Worm (Caenorhabditis elegans) whole organism, young adult: ENCODE measurements around the gene ida-1.

ENCODE experiments used
- B0019.2 ChIP-seq: fragments of 200-800 bp; sonication (Bioruptor generic); conservative IDR thresholded peaks from 2 replicates; pipeline ENCODE4 v1.3.6; 2022; ENCODE audit warnings: missing genetic modification reagents, missing genetic modification characterization, missing compliant biosample characterization
- B0035.1 ChIP-seq: sonication (generic microtip); optimal IDR thresholded peaks from 2 replicates; lab custom pipeline; 2016; ENCODE audit warnings: missing genetic modification characterization, mild to moderate bottlenecking, missing compliant biosample characterization, missing genotype, missing genetic modification reagents
- F10E7.11 ChIP-seq: sonication (generic microtip); optimal IDR thresholded peaks from 2 replicates; lab custom pipeline; 2017; ENCODE audit warnings: mild to moderate bottlenecking, missing genetic modification characterization, moderate library complexity, missing compliant biosample characterization
- F37B4.10 ChIP-seq: fragments of 200-800 bp; sonication (Bioruptor generic); IDR thresholded peaks from 2 replicates; pipeline ENCODE4 v1.3.6; 2022; ENCODE audit warnings: missing genetic modification characterization, missing compliant biosample characterization
- K11D2.4 ChIP-seq: fragments of 200-800 bp; sonication (Bioruptor generic); IDR thresholded peaks from 2 replicates; pipeline ENCODE4 v1.3.6; 2022; ENCODE audit warnings: missing genetic modification reagents, missing genetic modification characterization, missing compliant biosample characterization
- T26A5.8 ChIP-seq: sonication (generic microtip); optimal IDR thresholded peaks from 2 replicates; lab custom pipeline; 2016; ENCODE audit warnings: missing genetic modification characterization, missing compliant biosample characterization
- Y79H2A.3 ChIP-seq: fragments of 200-800 bp; sonication (Bioruptor generic); conservative IDR thresholded peaks from 2 replicates; pipeline ENCODE4 v1.3.6; 2022; ENCODE audit warnings: missing genetic modification reagents, missing genetic modification characterization, missing compliant biosample characterization
- Y95B8A.8 ChIP-seq: fragments of 200-800 bp; sonication (Bioruptor generic); IDR thresholded peaks from 2 replicates; pipeline ENCODE4 v1.3.6; 2022; ENCODE audit warnings: missing genetic modification reagents, missing genetic modification characterization, missing compliant biosample characterization
- atf-7 ChIP-seq: sonication (generic microtip); optimal IDR thresholded peaks from 2 replicates; lab custom pipeline; 2017; ENCODE audit warnings: mild to moderate bottlenecking, missing genetic modification characterization, missing compliant biosample characterization
- attf-5 ChIP-seq: fragments of 200-800 bp; sonication (Bioruptor generic); optimal IDR thresholded peaks from 2 replicates; lab custom pipeline; 2018; ENCODE audit warnings: mild to moderate bottlenecking, missing genetic modification characterization, missing compliant biosample characterization
- bed-1 ChIP-seq: fragments of 200-800 bp; sonication (Bioruptor generic); IDR thresholded peaks from 2 replicates; pipeline ENCODE4 v1.3.6; 2022; ENCODE audit warnings: missing genetic modification reagents, missing genetic modification characterization, missing compliant biosample characterization
- ceh-100 ChIP-seq: fragments of 200-800 bp; sonication (Bioruptor generic); IDR thresholded peaks from 2 replicates; pipeline ENCODE4 v1.3.6; 2022; ENCODE audit warnings: missing genetic modification reagents, missing genetic modification characterization, missing compliant biosample characterization
- ceh-27 ChIP-seq: fragments of 200-800 bp; sonication (Bioruptor generic); optimal IDR thresholded peaks from 2 replicates; lab custom pipeline; 2018; ENCODE audit warnings: mild to moderate bottlenecking, missing genetic modification characterization, moderate library complexity, missing compliant biosample characterization
- ceh-91 ChIP-seq: fragments of 200-800 bp; sonication (Bioruptor generic); IDR thresholded peaks from 2 replicates; pipeline ENCODE4 v1.3.6; 2022; ENCODE audit warnings: missing genetic modification reagents, missing genetic modification characterization, missing compliant biosample characterization
- dox-1 ChIP-seq: fragments of 200-800 bp; sonication (Bioruptor generic); IDR thresholded peaks from 2 replicates; pipeline ENCODE4 v1.3.6; 2022; ENCODE audit warnings: missing genetic modification reagents, missing genetic modification characterization, missing compliant biosample characterization
- dpff-1 ChIP-seq: sonication (generic microtip); optimal IDR thresholded peaks from 2 replicates; lab custom pipeline; 2017; ENCODE audit warnings: mild to moderate bottlenecking, missing genetic modification characterization, missing compliant biosample characterization
- dpl-1 ChIP-seq: fragments of 150-350 bp; optimal IDR thresholded peaks from 2 replicates; lab custom pipeline; 2014; ENCODE audit warnings: missing biosample characterization, missing genetic modification reagents, missing genetic modification characterization
- ekl-4 ChIP-seq: fragments of 200-800 bp; sonication (Bioruptor generic); IDR thresholded peaks from 2 replicates; pipeline ENCODE4 v1.3.6; 2022; ENCODE audit warnings: missing genetic modification reagents, missing genetic modification characterization, missing compliant biosample characterization
- fkh-3 ChIP-seq: sonication (generic microtip); optimal IDR thresholded peaks from 2 replicates; lab custom pipeline; 2016; ENCODE audit warnings: mild to moderate bottlenecking, missing genetic modification characterization, missing compliant biosample characterization
- hlh-12 ChIP-seq: sonication (generic microtip); optimal IDR thresholded peaks from 2 replicates; lab custom pipeline; 2016; ENCODE audit warnings: missing genetic modification characterization, missing compliant biosample characterization
- hlh-26 ChIP-seq: fragments of 200-800 bp; sonication (Bioruptor generic); conservative IDR thresholded peaks from 2 replicates; pipeline ENCODE4 v1.3.6; 2022; ENCODE audit warnings: missing genetic modification reagents, missing genetic modification characterization, missing compliant biosample characterization
- hmg-1.2 ChIP-seq: fragments of 200-800 bp; sonication (Bioruptor generic); IDR thresholded peaks from 2 replicates; pipeline ENCODE4 v1.3.6; 2022; ENCODE audit warnings: missing genetic modification reagents, missing genetic modification characterization, missing compliant biosample characterization
- hmg-20 ChIP-seq: fragments of 200-800 bp; sonication (Bioruptor generic); IDR thresholded peaks from 2 replicates; pipeline ENCODE4 v1.3.6; 2022; ENCODE audit warnings: missing genetic modification reagents, missing genetic modification characterization, missing compliant biosample characterization
- hrde-1 ChIP-seq: sonication (generic microtip); optimal IDR thresholded peaks from 2 replicates; lab custom pipeline; 2016; ENCODE audit warnings: missing genetic modification characterization, mild to moderate bottlenecking, missing compliant biosample characterization, moderate library complexity, missing genotype, missing genetic modification reagents, borderline replicate concordance
- hsf-1 ChIP-seq: fragments of 200-800 bp; sonication (Bioruptor generic); IDR thresholded peaks from 2 replicates; pipeline ENCODE4 v1.3.6; 2022; ENCODE audit warnings: missing genetic modification reagents, missing genetic modification characterization, missing compliant biosample characterization
- lin-35 ChIP-seq, 3 experiments: fragments of 150-350 bp in 2 of 3; sonication (generic microtip) in 1 of 3; optimal IDR thresholded peaks; 2 replicates each; lab custom pipeline; 2014 to 2018; ENCODE audit warnings: missing biosample characterization in 3 of 3, missing genetic modification characterization in 3 of 3, missing genetic modification reagents in 3 of 3
- lin-54 ChIP-seq: fragments of 200-800 bp; sonication (Bioruptor generic); optimal IDR thresholded peaks from 2 replicates; lab custom pipeline; 2018; ENCODE audit warnings: mild to moderate bottlenecking, missing genetic modification characterization, missing compliant biosample characterization
- lir-1 ChIP-seq: fragments of 200-800 bp; sonication (Bioruptor generic); conservative IDR thresholded peaks from 2 replicates; pipeline ENCODE4 v1.3.6; 2022; ENCODE audit warnings: missing genetic modification reagents, missing genetic modification characterization, missing compliant biosample characterization
- madf-3 ChIP-seq: fragments of 200-800 bp; sonication (Bioruptor generic); IDR thresholded peaks from 2 replicates; pipeline ENCODE4 v1.3.6; 2022; ENCODE audit warnings: missing genetic modification reagents, missing genetic modification characterization, missing compliant biosample characterization
- mcd-1 ChIP-seq: fragments of 200-800 bp; sonication (Bioruptor generic); IDR thresholded peaks from 2 replicates; pipeline ENCODE4 v1.3.6; 2022; ENCODE audit warnings: missing genetic modification reagents, missing genetic modification characterization, missing compliant biosample characterization
- mxl-1 ChIP-seq: sonication (generic microtip); optimal IDR thresholded peaks from 2 replicates; lab custom pipeline; 2016; ENCODE audit warnings: missing genetic modification characterization, missing compliant biosample characterization
- nhr-120 ChIP-seq: fragments of 200-800 bp; sonication (Bioruptor generic); IDR thresholded peaks from 2 replicates; pipeline ENCODE4 v1.3.6; 2022; ENCODE audit warnings: missing genetic modification characterization, missing compliant biosample characterization
- pbrm-1 ChIP-seq: fragments of 200-800 bp; sonication (Bioruptor generic); IDR thresholded peaks from 2 replicates; pipeline ENCODE4 v1.3.6; 2022; ENCODE audit warnings: missing genetic modification reagents, missing genetic modification characterization, missing compliant biosample characterization
- rec-8 ChIP-seq, 2 experiments: sonication (generic microtip); optimal IDR thresholded peaks; 2 replicates each; lab custom pipeline; 2016; ENCODE audit warnings: mild to moderate bottlenecking in 2 of 2, missing genetic modification characterization in 2 of 2, missing genetic modification reagents in 2 of 2, missing genotype in 2 of 2, missing biosample characterization in 1 of 2, missing compliant biosample characterization in 1 of 2, moderate library complexity in 1 of 2
- repo-1 ChIP-seq: sonication (generic microtip); optimal IDR thresholded peaks from 2 replicates; lab custom pipeline; 2017; ENCODE audit warnings: mild to moderate bottlenecking, missing genetic modification characterization, missing compliant biosample characterization
- snpc-1.1 ChIP-seq: sonication (generic microtip); optimal IDR thresholded peaks from 2 replicates; lab custom pipeline; 2017; ENCODE audit warnings: missing genetic modification characterization, mild to moderate bottlenecking, missing compliant biosample characterization, antibody characterized with exemption, moderate library complexity, missing genotype, missing genetic modification reagents; ENCODE audit not compliant: insufficient read depth
- snpc-1.3 ChIP-seq: sonication (generic microtip); optimal IDR thresholded peaks from 2 replicates; lab custom pipeline; 2017; ENCODE audit warnings: missing genetic modification characterization, mild to moderate bottlenecking, missing compliant biosample characterization, antibody characterized with exemption, moderate library complexity, missing genotype, missing genetic modification reagents; ENCODE audit not compliant: insufficient read depth
- snpc-4 ChIP-seq, 5 experiments: fragments of 150-350 bp in 1 of 5; sonication (generic microtip) in 4 of 5; optimal IDR thresholded peaks; 2 replicates each; lab custom pipeline; 2014 to 2018; ENCODE audit warnings: missing genetic modification characterization in 5 of 5, missing biosample characterization in 3 of 5, antibody characterized with exemption in 2 of 5, mild to moderate bottlenecking in 2 of 5, missing compliant biosample characterization in 2 of 5, missing genotype in 2 of 5, moderate library complexity in 2 of 5, missing genetic modification reagents in 1 of 5
- sptf-2 ChIP-seq: fragments of 200-800 bp; sonication (Bioruptor generic); optimal IDR thresholded peaks from 2 replicates; lab custom pipeline; 2018; ENCODE audit warnings: mild to moderate bottlenecking, missing genetic modification characterization, missing compliant biosample characterization
- tbx-9 ChIP-seq: sonication (generic microtip); optimal IDR thresholded peaks from 2 replicates; lab custom pipeline; 2016; ENCODE audit warnings: borderline replicate concordance, missing genetic modification characterization, inconsistent platforms, missing compliant biosample characterization
- tlf-1 ChIP-seq: fragments of 200-800 bp; sonication (Bioruptor generic); optimal IDR thresholded peaks from 2 replicates; lab custom pipeline; 2018; ENCODE audit warnings: mild to moderate bottlenecking, missing genetic modification characterization, missing compliant biosample characterization
- unc-130 ChIP-seq: sonication (generic microtip); optimal IDR thresholded peaks from 2 replicates; lab custom pipeline; 2016; ENCODE audit warnings: missing genetic modification reagents, missing genetic modification characterization, missing compliant biosample characterization
- ztf-22 ChIP-seq: fragments of 200-800 bp; sonication (Bioruptor generic); optimal IDR thresholded peaks from 2 replicates; lab custom pipeline; 2018; ENCODE audit warnings: mild to moderate bottlenecking, missing genetic modification characterization, moderate library complexity, missing compliant biosample characterization
- ztf-25 ChIP-seq: fragments of 200-800 bp; sonication (Bioruptor generic); IDR thresholded peaks from 2 replicates; pipeline ENCODE4 v1.3.6; 2022; ENCODE audit warnings: missing genetic modification reagents, missing genetic modification characterization, missing compliant biosample characterization

ida-1 gene

DNA sequence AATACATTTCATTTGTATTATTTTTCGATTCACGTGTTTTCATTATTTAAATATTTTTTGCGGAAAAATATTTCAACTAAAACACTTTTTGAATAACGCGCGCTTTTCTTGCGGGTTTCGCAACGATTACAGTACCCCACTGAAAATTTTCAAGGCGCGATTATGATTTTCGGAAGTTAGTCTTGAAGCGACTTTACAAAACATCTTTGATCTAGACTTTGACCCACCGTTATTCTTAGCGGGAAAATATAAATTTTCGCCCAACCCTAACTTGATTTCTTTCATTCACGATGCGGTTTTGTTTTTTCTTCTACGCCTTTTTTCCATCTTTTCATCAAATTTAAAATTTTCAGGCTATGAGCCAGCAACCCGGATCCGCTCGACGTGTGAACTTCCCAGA lies 27.5 kb upstream of the ida-1 start, which contains the start of gene egg-1 (continued):
- TF ChIP-seq hmg-20 (GFP tag; lab: Robert Waterston, UW) (no peak), K11D2.4 (no peak), attf-5 (GFP tag; lab: Kevin White, UChicago) (no peak), fkh-3 (tag; lab: Kevin White, UChicago) (no peak), tlf-1 (GFP tag; lab: Kevin White, UChicago) (peak; percentile 90), hlh-12 (no peak), mxl-1 (tag; lab: Kevin White, UChicago) (no peak), ceh-100 (peak; percentile 53), madf-3 (GFP tag; lab: Robert Waterston, UW) (peak; percentile 83), Y95B8A.8 (GFP tag; lab: Robert Waterston, UW) (peak; percentile 93), hsf-1 (GFP tag; lab: Robert Waterston, UW) (peak; percentile 89), B0019.2 (GFP tag; lab: Robert Waterston, UW) (peak; percentile 78), repo-1 (tag; lab: Kevin White, UChicago) (peak; percentile 12), F10E7.11 (no peak), pbrm-1 (GFP tag; lab: Robert Waterston, UW) (peak; percentile 67), lin-35 (GFP tag; optimal IDR thresholded peaks at IDR 0.05; lab: Kevin White, UChicago) (peak in 2 of 3 experiments; percentile 51 to 62), snpc-1.1 (tag; lab: Kevin White, UChicago) (peak; percentile 21)

DNA sequence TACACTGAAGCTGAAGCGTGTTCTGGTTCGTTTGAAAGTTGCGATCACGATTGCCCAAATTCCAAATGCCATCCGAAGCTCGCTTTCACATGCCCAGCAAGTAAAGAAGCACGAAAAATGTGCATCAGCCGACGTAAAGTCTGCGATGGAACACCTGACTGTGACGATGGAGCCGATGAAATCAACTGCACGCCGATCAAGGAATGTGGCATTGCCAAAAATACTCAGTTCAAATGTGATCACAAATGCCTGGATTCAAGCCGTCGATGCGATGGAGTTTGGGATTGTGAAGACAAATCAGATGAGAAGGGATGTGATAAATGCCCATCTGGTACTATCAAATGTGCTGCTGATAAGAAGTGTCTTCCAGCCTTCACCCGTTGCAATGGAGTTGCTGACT lies 26.0 kb upstream of the ida-1 start:
- TF ChIP-seq K11D2.4, result no peak
- no peak for TF ChIP-seq ceh-91 (GFP tag; lab: Robert Waterston, UW)
- TF ChIP-seq lin-54, result no peak
- TF ChIP-seq hmg-1.2 (GFP tag; lab: Robert Waterston, UW), result 0 out of 2 replicates have a peak, but pooled peaks have one; percentile 9
- no peak for TF ChIP-seq rec-8 (tag; optimal IDR thresholded peaks at IDR 0.05; lab: Kevin White, UChicago)

- TF ChIP-seq snpc-4 (GFP tag; optimal IDR thresholded peaks at IDR 0.05; lab: Kevin White, UChicago) (no peak), snpc-4 (tag; optimal IDR thresholded peaks at IDR 0.05; lab: Kevin White, UChicago) (no peak), mcd-1 (GFP tag; lab: Robert Waterston, UW) (no peak), snpc-1.1 (tag; lab: Kevin White, UChicago) (no peak), ekl-4 (GFP tag; lab: Robert Waterston, UW) (0 out of 2 replicates have a peak, but pooled peaks have one; percentile 54), dpl-1 (GFP tag; lab: Kevin White, UChicago) (no peak), sptf-2 (GFP tag; lab: Kevin White, UChicago) (no peak), K11D2.4 (no peak), dpff-1 (tag; lab: Kevin White, UChicago) (no peak), tbx-9 (tag; lab: Kevin White, UChicago) (no peak), Y79H2A.3 (no peak), unc-130 (GFP tag; lab: Kevin White, UChicago) (no peak), B0035.1 (tag; lab: Kevin White, UChicago) (no peak), nhr-120 (GFP tag; lab: Robert Waterston, UW) (no peak), ceh-27 (no peak), hlh-26 (GFP tag; lab: Robert Waterston, UW) (no peak), bed-1 (no peak), fkh-3 (tag; lab: Kevin White, UChicago) (no peak), hmg-20 (GFP tag; lab: Robert Waterston, UW) (no peak), dox-1 (GFP tag; lab: Robert Waterston, UW) (no peak), hrde-1 (tag; lab: Kevin White, UChicago) (peak; percentile 21), ztf-22 (GFP tag; lab: Kevin White, UChicago) (no peak), ztf-25 (GFP tag; lab: Robert Waterston, UW) (no peak), T26A5.8 (tag; lab: Kevin White, UChicago) (no peak), lir-1 (GFP tag; lab: Robert Waterston, UW) (no peak), F37B4.10 (GFP tag; lab: Robert Waterston, UW) (no peak), atf-7 (tag; lab: Kevin White, UChicago) (no peak), snpc-1.3 (tag; lab: Kevin White, UChicago) (no peak), rec-8 (tag; optimal IDR thresholded peaks at IDR 0.05; lab: Kevin White, UChicago) (no peak)
Measured at ce11 chrIII:5730041-5730440, 25.3 kb upstream of the ida-1 start.
